Fruit fly (Drosophila melanogaster) whole organism, embryonic: ENCODE measurements around the gene CG12057.

Source experiments
- CG12155 ChIP-seq: fragments of 200-800 bp; sonication (Bioruptor generic); optimal IDR thresholded peaks from 3 replicates; lab custom pipeline; 2016; ENCODE audit warnings: missing biosample characterization, missing genetic modification characterization
- CG17612 ChIP-seq: fragments of 200-800 bp; sonication (Bioruptor generic); IDR thresholded peaks from 2 replicates; pipeline ENCODE4 v1.3.6; 2022; ENCODE audit warnings: missing biosample characterization, missing genetic modification characterization
- CG32767 ChIP-seq: fragments of 200-800 bp; sonication (Bioruptor generic); IDR thresholded peaks from 2 replicates; pipeline ENCODE4 v1.3.6; 2022; ENCODE audit warnings: missing biosample characterization, missing genetic modification characterization
- CG4854 ChIP-seq: fragments of 200-800 bp; sonication (Bioruptor generic); optimal IDR thresholded peaks from 2 replicates; lab custom pipeline; 2016; ENCODE audit warnings: missing biosample characterization, missing genetic modification characterization, inconsistent platforms
- CG7963 ChIP-seq: fragments of 200-800 bp; sonication (Bioruptor generic); IDR thresholded peaks from 3 replicates; pipeline ENCODE4 v1.3.6; 2022; ENCODE audit warnings: missing biosample characterization, missing genetic modification characterization; ENCODE audit not compliant: partially characterized antibody
- HmgZ ChIP-seq: fragments of 200-800 bp; sonication (Bioruptor generic); optimal IDR thresholded peaks from 2 replicates; lab custom pipeline; 2018; ENCODE audit warnings: missing biosample characterization, mild to moderate bottlenecking, missing genetic modification characterization
- ci ChIP-seq: fragments of 200-800 bp; sonication (Bioruptor generic); IDR thresholded peaks from 3 replicates; pipeline ENCODE4 v1.3.6; 2022; ENCODE audit warnings: missing biosample characterization, missing genetic modification characterization
- h ChIP-seq: fragments of >200 bp; optimal IDR thresholded peaks from 2 replicates; lab custom pipeline; 2017

dm6 chrX:9155134-9155533 is 36.3 kb upstream of the CG12057 start:
- TF ChIP-seq CG7963 (no peak), HmgZ (no peak), CG4854 (GFP tag; lab: Kevin White, UChicago) (peak; percentile 17), CG12155 (GFP tag; lab: Kevin White, UChicago) (peak; percentile 52), CG32767 (GFP tag; lab: Robert Waterston, UW) (no peak), h (lab: Kevin White, UChicago) (no peak), ci (GFP tag; lab: Robert Waterston, UW) (0 out of 3 replicates have a peak, but pooled peaks have one; percentile 12), CG17612 (no peak)
